Fruit fly (Drosophila melanogaster) whole organism, prepupa: ENCODE data around the gene Gdh.

Source experiments
- Blimp-1 ChIP-seq: fragments of 200-800 bp; sonication (Bioruptor generic); optimal IDR thresholded peaks from 3 replicates; lab custom pipeline; 2017; ENCODE audit warnings: missing biosample characterization, missing genetic modification characterization, mild to moderate bottlenecking, moderate library complexity, missing genetic modification reagents
- CG10631 ChIP-seq: fragments of 200-800 bp; sonication (Bioruptor generic); optimal IDR thresholded peaks from 2 replicates; lab custom pipeline; 2016; ENCODE audit warnings: missing biosample characterization, missing genetic modification characterization
- CG11294 ChIP-seq: fragments of 200-800 bp; sonication (Bioruptor generic); IDR thresholded peaks from 2 replicates; pipeline ENCODE4 v1.3.6; 2022; ENCODE audit warnings: missing biosample characterization, missing genetic modification characterization
- CG11902 ChIP-seq: fragments of 200-800 bp; sonication (Bioruptor generic); optimal IDR thresholded peaks from 3 replicates; lab custom pipeline; 2016; ENCODE audit warnings: missing biosample characterization, missing genetic modification characterization
- CG15336 ChIP-seq: fragments of 200-800 bp; sonication (Bioruptor generic); IDR thresholded peaks from 2 replicates; pipeline ENCODE4 v1.3.6; 2022; ENCODE audit warnings: missing biosample characterization, missing genetic modification characterization
- CG16779 ChIP-seq: fragments of 200-800 bp; sonication (Bioruptor generic); optimal IDR thresholded peaks from 3 replicates; lab custom pipeline; 2017; ENCODE audit warnings: missing biosample characterization, mild to moderate bottlenecking, missing genetic modification characterization
- CG31627 ChIP-seq: fragments of 200-800 bp; sonication (Bioruptor generic); optimal IDR thresholded peaks from 3 replicates; lab custom pipeline; 2016; ENCODE audit warnings: missing biosample characterization, missing genetic modification characterization
- CG32006 ChIP-seq: fragments of 200-800 bp; sonication (Bioruptor generic); optimal IDR thresholded peaks from 3 replicates; lab custom pipeline; 2017; ENCODE audit warnings: missing biosample characterization, mild to moderate bottlenecking, missing genetic modification characterization
- CG34406 ChIP-seq: fragments of 200-800 bp; sonication (Bioruptor generic); optimal IDR thresholded peaks from 3 replicates; lab custom pipeline; 2016; ENCODE audit warnings: missing biosample characterization, missing genetic modification characterization
- CG6163 ChIP-seq: fragments of 200-800 bp; sonication (Bioruptor generic); IDR thresholded peaks from 3 replicates; pipeline ENCODE4 v1.3.6; 2022; ENCODE audit warnings: missing biosample characterization, missing genetic modification characterization
- CG6276 ChIP-seq: fragments of 200-800 bp; sonication (Bioruptor generic); optimal IDR thresholded peaks from 2 replicates; lab custom pipeline; 2017; ENCODE audit warnings: missing biosample characterization, mild to moderate bottlenecking, missing genetic modification characterization
- CG6792 ChIP-seq: fragments of 200-800 bp; sonication (Bioruptor generic); optimal IDR thresholded peaks from 3 replicates; lab custom pipeline; 2016; ENCODE audit warnings: missing biosample characterization, missing genetic modification characterization
- CG6808 ChIP-seq: fragments of 200-800 bp; sonication (Bioruptor generic); optimal IDR thresholded peaks from 3 replicates; lab custom pipeline; 2017; ENCODE audit warnings: missing biosample characterization, missing genetic modification characterization, mild to moderate bottlenecking, moderate library complexity, missing genetic modification reagents
- CG6854 ChIP-seq: fragments of 200-800 bp; sonication (Bioruptor generic); optimal IDR thresholded peaks from 2 replicates; lab custom pipeline; 2017; ENCODE audit warnings: missing biosample characterization, mild to moderate bottlenecking, missing genetic modification characterization
- CG7368 ChIP-seq: fragments of 200-800 bp; sonication (Bioruptor generic); optimal IDR thresholded peaks from 3 replicates; lab custom pipeline; 2016; ENCODE audit warnings: missing biosample characterization, missing genetic modification characterization
- CG8119 ChIP-seq: fragments of 200-800 bp; sonication (Bioruptor generic); IDR thresholded peaks from 3 replicates; pipeline ENCODE4 v1.3.6; 2022; ENCODE audit warnings: missing biosample characterization, missing genetic modification characterization
- CG8632 ChIP-seq: fragments of 200-800 bp; sonication (Bioruptor generic); optimal IDR thresholded peaks from 3 replicates; lab custom pipeline; 2016; ENCODE audit warnings: missing biosample characterization, missing genetic modification characterization
- Eip75B ChIP-seq: fragments of 200-800 bp; sonication (Bioruptor generic); optimal IDR thresholded peaks from 3 replicates; lab custom pipeline; 2016; ENCODE audit warnings: missing biosample characterization, missing genetic modification characterization
- Eip78C ChIP-seq: fragments of 200-800 bp; sonication (Bioruptor generic); peaks from one replicate; lab custom pipeline; 2016; ENCODE audit warnings: missing biosample characterization, missing genetic modification characterization
- Eip93F ChIP-seq: fragments of 200-800 bp; sonication (Bioruptor generic); optimal IDR thresholded peaks from 2 replicates; lab custom pipeline; 2016; ENCODE audit warnings: missing biosample characterization, mild to moderate bottlenecking, missing genetic modification characterization
- Ets21C ChIP-seq: fragments of 200-800 bp; sonication (Bioruptor generic); optimal IDR thresholded peaks from 3 replicates; lab custom pipeline; 2016; ENCODE audit warnings: missing biosample characterization, missing genetic modification characterization
- Ets96B ChIP-seq: fragments of 200-800 bp; optimal IDR thresholded peaks from 2 replicates; lab custom pipeline; 2019; ENCODE audit warnings: missing biosample characterization, mild to moderate bottlenecking, missing genetic modification characterization, moderate library complexity
- Gug ChIP-seq: fragments of 200-800 bp; sonication (Bioruptor generic); IDR thresholded peaks from 2 replicates; pipeline ENCODE4 v1.3.6; 2022; ENCODE audit warnings: missing biosample characterization, missing genetic modification characterization
- Hr38 ChIP-seq: sonication (Bioruptor generic); optimal IDR thresholded peaks from 2 replicates; lab custom pipeline; 2016; ENCODE audit warnings: missing biosample characterization, missing genetic modification characterization
- Hr4 ChIP-seq: fragments of 200-800 bp; sonication (Bioruptor generic); optimal IDR thresholded peaks from 3 replicates; lab custom pipeline; 2016; ENCODE audit warnings: missing biosample characterization, missing genetic modification characterization
- Lpt ChIP-seq: fragments of 200-800 bp; sonication (Bioruptor generic); optimal IDR thresholded peaks from 3 replicates; lab custom pipeline; 2016; ENCODE audit warnings: missing biosample characterization, missing genetic modification characterization
- Met ChIP-seq: fragments of 200-800 bp; sonication (Bioruptor generic); optimal IDR thresholded peaks from 3 replicates; lab custom pipeline; 2016; ENCODE audit warnings: missing biosample characterization, missing genetic modification characterization
- OdsH ChIP-seq: fragments of 200-800 bp; sonication (Bioruptor generic); optimal IDR thresholded peaks from 3 replicates; lab custom pipeline; 2016; ENCODE audit warnings: missing biosample characterization, missing genetic modification characterization
- Smox ChIP-seq: fragments of 200-800 bp; sonication (Bioruptor generic); optimal IDR thresholded peaks from 3 replicates; lab custom pipeline; 2016; ENCODE audit warnings: missing biosample characterization, missing genetic modification characterization
- Sox102F ChIP-seq: fragments of 200-800 bp; sonication (Bioruptor generic); optimal IDR thresholded peaks from 2 replicates; lab custom pipeline; 2016; ENCODE audit warnings: missing biosample characterization, mild to moderate bottlenecking, missing genetic modification characterization
- Sox14 ChIP-seq: fragments of 200-800 bp; sonication (Bioruptor generic); optimal IDR thresholded peaks from 3 replicates; lab custom pipeline; 2016; ENCODE audit warnings: missing biosample characterization, missing genetic modification characterization
- Sox15 ChIP-seq: fragments of 200-800 bp; sonication (Bioruptor generic); optimal IDR thresholded peaks from 3 replicates; lab custom pipeline; 2016; ENCODE audit warnings: missing biosample characterization, missing genetic modification characterization
- acj6 ChIP-seq: fragments of 200-800 bp; sonication (Bioruptor generic); optimal IDR thresholded peaks from 3 replicates; lab custom pipeline; 2016; ENCODE audit warnings: missing biosample characterization, missing genetic modification characterization
- dac ChIP-seq: fragments of 200-800 bp; sonication (Bioruptor generic); optimal IDR thresholded peaks from 2 replicates; lab custom pipeline; 2017; ENCODE audit warnings: missing biosample characterization, mild to moderate bottlenecking, missing genetic modification characterization
- dsx ChIP-seq: fragments of 200-800 bp; optimal IDR thresholded peaks from 3 replicates; lab custom pipeline; 2019; ENCODE audit warnings: missing biosample characterization, mild to moderate bottlenecking, missing genetic modification characterization, moderate library complexity; ENCODE audit not compliant: poor library complexity, severe bottlenecking
- esn ChIP-seq: fragments of 200-800 bp; sonication (Bioruptor generic); optimal IDR thresholded peaks from 2 replicates; lab custom pipeline; 2016; ENCODE audit warnings: missing biosample characterization, mild to moderate bottlenecking, missing genetic modification characterization, moderate library complexity
- fd59A ChIP-seq: fragments of 200-800 bp; sonication (Bioruptor generic); optimal IDR thresholded peaks from 2 replicates; lab custom pipeline; 2017; ENCODE audit warnings: missing biosample characterization, mild to moderate bottlenecking, missing genetic modification characterization, missing genetic modification reagents
- fd85E ChIP-seq: fragments of 200-800 bp; sonication (Bioruptor generic); optimal IDR thresholded peaks from 3 replicates; lab custom pipeline; 2016; ENCODE audit warnings: missing biosample characterization, missing genetic modification characterization
- lz ChIP-seq: fragments of 200-800 bp; sonication (Bioruptor generic); optimal IDR thresholded peaks from 3 replicates; lab custom pipeline; 2016; ENCODE audit warnings: missing biosample characterization, missing genetic modification characterization
- net ChIP-seq: fragments of 200-800 bp; sonication (Bioruptor generic); optimal IDR thresholded peaks from 3 replicates; lab custom pipeline; 2016; ENCODE audit warnings: missing biosample characterization, missing genetic modification characterization
- pdm3 ChIP-seq: fragments of 200-800 bp; sonication (Bioruptor generic); optimal IDR thresholded peaks from 3 replicates; lab custom pipeline; 2016; ENCODE audit warnings: missing biosample characterization, missing genetic modification characterization
- ss ChIP-seq, 2 experiments: fragments of 200-800 bp; sonication (Bioruptor generic); optimal IDR thresholded peaks; 2 replicates in 1 of 2; 3 replicates in 1 of 2; lab custom pipeline; 2017 to 2018; ENCODE audit warnings: mild to moderate bottlenecking in 2 of 2, missing biosample characterization in 2 of 2, missing genetic modification characterization in 2 of 2, moderate library complexity in 1 of 2
- svp ChIP-seq: fragments of 200-800 bp; sonication (Bioruptor generic); peaks from one replicate; lab custom pipeline; 2016; ENCODE audit warnings: missing biosample characterization, missing genetic modification characterization
- topi ChIP-seq: fragments of 200-800 bp; sonication (Bioruptor generic); optimal IDR thresholded peaks from 3 replicates; lab custom pipeline; 2016; ENCODE audit warnings: missing biosample characterization, missing genetic modification characterization
- vri ChIP-seq: fragments of 200-800 bp; sonication (Bioruptor generic); optimal IDR thresholded peaks from 3 replicates; lab custom pipeline; 2016; ENCODE audit warnings: missing biosample characterization, mild to moderate bottlenecking, missing genetic modification characterization

The Gdh gene

dm6 chr3R:23921701-23922501 lies 21.0 kb downstream of the Gdh start (continued):
- TF ChIP-seq vri (GFP tag; lab: Kevin White, UChicago) (peak; percentile 16), Lpt (GFP tag; lab: Kevin White, UChicago) (no peak), CG6854 (no peak), CG6163 (GFP tag; lab: Robert Waterston, UW) (peak; percentile 60; the same call in 2 of the 3 replicates), Blimp-1 (GFP tag; lab: Kevin White, UChicago) (no peak), acj6 (GFP tag; lab: Kevin White, UChicago) (peak; percentile 45), Ets21C (GFP tag; lab: Kevin White, UChicago) (no peak), Hr38 (no peak), fd59A (GFP tag; lab: Kevin White, UChicago) (no peak), CG8632 (GFP tag; lab: Kevin White, UChicago) (peak; percentile 30), CG10631 (GFP tag; lab: Kevin White, UChicago) (peak; percentile 38), Met (GFP tag; lab: Kevin White, UChicago) (peak; percentile 9), fd85E (GFP tag; lab: Kevin White, UChicago) (no peak), lz (no peak), dsx (no peak)

- no peak for TF ChIP-seq dac (GFP tag; lab: Kevin White, UChicago)
- peak; percentile 2 for TF ChIP-seq Ets21C (GFP tag; lab: Kevin White, UChicago)
- TF ChIP-seq CG34406: peak; percentile 45
- TF ChIP-seq svp (GFP tag; lab: Kevin White, UChicago): peak; percentile 79
- peak; percentile 12 for TF ChIP-seq CG11902
- no peak for TF ChIP-seq Hr4 (GFP tag; lab: Kevin White, UChicago)
- TF ChIP-seq CG6792 (GFP tag; lab: Kevin White, UChicago): peak; percentile 22
- no peak for TF ChIP-seq CG11294 (GFP tag; lab: Robert Waterston, UW)
- TF ChIP-seq CG16779: no peak
- peak; percentile 78 for TF ChIP-seq Sox14 (GFP tag; lab: Kevin White, UChicago)
- TF ChIP-seq vri (GFP tag; lab: Kevin White, UChicago): peak; percentile 4
- peak; percentile 74 for TF ChIP-seq topi (GFP tag; lab: Kevin White, UChicago)
- peak; percentile 13 to 55 for TF ChIP-seq ss (GFP tag; optimal IDR thresholded peaks at IDR 0.05; lab: Kevin White, UChicago)
- peak; percentile 99 for TF ChIP-seq dsx
- TF ChIP-seq CG6854: no peak
- TF ChIP-seq Eip78C (GFP tag; lab: Kevin White, UChicago): peak; percentile 78
- no peak for TF ChIP-seq OdsH
- peak; percentile 26; the same call in 1 of the 2 replicates for TF ChIP-seq CG15336 (GFP tag; lab: Robert Waterston, UW)
- peak; percentile 11 for TF ChIP-seq net (GFP tag; lab: Kevin White, UChicago)
- peak; percentile 80 for TF ChIP-seq CG6163 (GFP tag; lab: Robert Waterston, UW)
- peak; percentile 49 for TF ChIP-seq CG7368 (GFP tag; lab: Kevin White, UChicago)
- TF ChIP-seq Ets96B (tag; lab: Kevin White, UChicago): peak; percentile 37
- TF ChIP-seq CG6808 (GFP tag; lab: Kevin White, UChicago): peak; percentile 49
- TF ChIP-seq CG8119 (GFP tag; lab: Robert Waterston, UW): peak; percentile 37; the same call in 2 of the 3 replicates
- peak; percentile 6 for TF ChIP-seq Eip75B (GFP tag; lab: Kevin White, UChicago)
- TF ChIP-seq pdm3 (GFP tag; lab: Kevin White, UChicago): peak; percentile 48
- peak; percentile 41 for TF ChIP-seq Sox15 (GFP tag; lab: Kevin White, UChicago)
- TF ChIP-seq CG10631 (GFP tag; lab: Kevin White, UChicago): peak; percentile 14
- TF ChIP-seq CG31627 (GFP tag; lab: Kevin White, UChicago): peak; percentile 58
- TF ChIP-seq Met (GFP tag; lab: Kevin White, UChicago): peak; percentile 24
- no peak for TF ChIP-seq Lpt (GFP tag; lab: Kevin White, UChicago)
- TF ChIP-seq lz: peak; percentile 64
- TF ChIP-seq Gug: peak; percentile 23
- TF ChIP-seq Smox (GFP tag; lab: Kevin White, UChicago): peak; percentile 31
- peak; percentile 42 for TF ChIP-seq acj6 (GFP tag; lab: Kevin White, UChicago)
- TF ChIP-seq CG6276 (GFP tag; lab: Kevin White, UChicago): no peak
- peak; percentile 71 for TF ChIP-seq esn (GFP tag; lab: Kevin White, UChicago)
- peak; percentile 64 for TF ChIP-seq Sox102F (GFP tag; lab: Kevin White, UChicago)
- peak; percentile 39 for TF ChIP-seq Eip93F (GFP tag; lab: Kevin White, UChicago)
- TF ChIP-seq CG32006 (GFP tag; lab: Kevin White, UChicago): no peak
- no peak for TF ChIP-seq fd85E (GFP tag; lab: Kevin White, UChicago)
- TF ChIP-seq Hr38: no peak
Measured at dm6 chr3R:23920874-23921539, 21.9 kb downstream of the Gdh start.
